Fruit fly (Drosophila melanogaster): Measurements from ENCODE around the gene brk.

Gene brk

DNA sequence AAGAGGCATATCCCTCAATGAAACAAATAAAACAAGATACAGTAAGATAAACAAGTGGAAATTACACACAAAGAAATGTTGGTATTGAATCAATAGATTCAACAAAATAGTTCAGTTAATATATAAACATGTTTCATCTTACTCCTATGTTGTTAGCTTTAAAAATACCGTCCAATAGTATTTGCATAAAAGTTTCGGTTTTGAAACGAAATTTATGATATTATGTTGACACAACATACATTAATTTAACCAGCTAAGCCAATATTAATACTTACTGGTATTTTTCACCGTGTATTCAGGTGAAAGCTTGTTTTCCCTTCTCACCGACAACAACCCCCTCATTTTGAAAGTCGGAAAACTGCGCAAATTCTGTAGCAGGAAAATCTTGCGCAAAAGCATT is 30.8 kb downstream of the brk start (continued):
- TF ChIP-seq Sox14 (GFP tag; optimal IDR thresholded peaks at IDR 0.05): peak; percentile 25
- peak; percentile 74 for TF ChIP-seq CG32006 (GFP tag; optimal IDR thresholded peaks at IDR 0.05)
- TF ChIP-seq Hr38 (GFP tag; optimal IDR thresholded peaks at IDR 0.05): no peak
- peak; percentile 29 for TF ChIP-seq Sox15 (GFP tag; optimal IDR thresholded peaks at IDR 0.05)
- peak; percentile 54 for TF ChIP-seq svp (GFP tag)
- no peak for TF ChIP-seq dsx (GFP tag; optimal IDR thresholded peaks at IDR 0.05; ENCODE audit: poor library complexity, severe bottlenecking)
- TF ChIP-seq achi (GFP tag; optimal IDR thresholded peaks at IDR 0.05): peak; percentile 43
- peak; percentile 46 for TF ChIP-seq topi (GFP tag; optimal IDR thresholded peaks at IDR 0.05)
- TF ChIP-seq Eip78C (GFP tag): peak; percentile 88
- no peak for TF ChIP-seq salr (GFP tag; optimal IDR thresholded peaks at IDR 0.05)
- TF ChIP-seq vri (GFP tag; optimal IDR thresholded peaks at IDR 0.05): no peak
- TF ChIP-seq CG11762 (GFP tag; optimal IDR thresholded peaks at IDR 0.05; ENCODE audit: insufficient read depth): no peak
- TF ChIP-seq CG34406 (GFP tag; optimal IDR thresholded peaks at IDR 0.05): peak; percentile 13
- TF ChIP-seq Eip93F (GFP tag; optimal IDR thresholded peaks at IDR 0.05): no peak
- TF ChIP-seq dac (GFP tag; optimal IDR thresholded peaks at IDR 0.05): no peak
- TF ChIP-seq fd59A (GFP tag; optimal IDR thresholded peaks at IDR 0.05): no peak
- TF ChIP-seq CG6808 (GFP tag; optimal IDR thresholded peaks at IDR 0.05): no peak
- no peak for TF ChIP-seq eg (GFP tag; IDR thresholded peaks at IDR 0.05)
- no peak for TF ChIP-seq Ets96B (tag; optimal IDR thresholded peaks at IDR 0.05)
- TF ChIP-seq CG6792 (GFP tag; optimal IDR thresholded peaks at IDR 0.05): peak; percentile 35
- no peak for TF ChIP-seq CG6854 (GFP tag; optimal IDR thresholded peaks at IDR 0.05)
- peak; percentile 4 for TF ChIP-seq Ets21C (GFP tag; optimal IDR thresholded peaks at IDR 0.05)
- TF ChIP-seq fd85E (GFP tag; optimal IDR thresholded peaks at IDR 0.05): no peak
- peak; percentile 35; the same call in 1 of the 3 replicates for TF ChIP-seq CG8119 (GFP tag; IDR thresholded peaks at IDR 0.05)

DNA sequence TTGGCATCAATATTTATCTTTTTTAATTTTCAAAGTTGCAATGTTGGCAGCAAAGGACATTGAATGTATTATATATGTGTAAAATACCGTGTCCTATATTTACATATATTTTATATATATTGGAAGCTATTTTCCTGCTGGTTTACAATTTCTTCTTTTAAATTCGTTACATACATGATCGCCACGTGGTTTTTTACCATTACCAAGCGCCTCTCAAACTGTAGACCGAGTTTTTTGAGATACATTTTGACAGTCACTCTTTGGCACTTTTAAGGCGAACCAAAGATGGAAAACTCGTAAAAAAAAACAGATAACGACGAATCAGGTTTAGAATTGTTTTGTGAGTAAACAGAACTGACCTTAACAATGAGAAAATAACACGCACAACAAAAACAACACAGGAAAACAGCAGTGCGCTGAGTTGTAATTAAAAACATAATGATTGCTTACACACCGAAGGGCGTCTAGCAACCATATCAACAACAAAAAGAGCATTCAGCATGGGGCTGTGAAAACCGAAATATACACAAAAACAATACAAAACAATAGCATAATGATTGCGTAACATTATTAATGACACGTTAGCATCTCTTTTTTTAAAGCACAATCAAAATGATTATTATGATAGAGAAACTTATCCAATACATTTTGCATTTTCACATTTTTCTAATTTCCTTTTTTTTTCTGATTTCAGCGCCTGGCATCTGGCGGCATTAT is 32.0 kb downstream of the brk start:
- TF ChIP-seq Blimp-1 (GFP tag; optimal IDR thresholded peaks at IDR 0.05) (no peak), net (GFP tag; optimal IDR thresholded peaks at IDR 0.05) (no peak), Eip78C (GFP tag) (peak; percentile 32), Ets96B (tag; optimal IDR thresholded peaks at IDR 0.05) (no peak), fkh (GFP tag; optimal IDR thresholded peaks at IDR 0.05) (peak; percentile 42)

dm6 chrX:7340667-7341066 is 32.9 kb downstream of the brk start:
- TF ChIP-seq dsx (GFP tag; optimal IDR thresholded peaks at IDR 0.05; ENCODE audit: poor library complexity, severe bottlenecking) (peak; percentile 79), topi (GFP tag; optimal IDR thresholded peaks at IDR 0.05) (no peak)

DNA sequence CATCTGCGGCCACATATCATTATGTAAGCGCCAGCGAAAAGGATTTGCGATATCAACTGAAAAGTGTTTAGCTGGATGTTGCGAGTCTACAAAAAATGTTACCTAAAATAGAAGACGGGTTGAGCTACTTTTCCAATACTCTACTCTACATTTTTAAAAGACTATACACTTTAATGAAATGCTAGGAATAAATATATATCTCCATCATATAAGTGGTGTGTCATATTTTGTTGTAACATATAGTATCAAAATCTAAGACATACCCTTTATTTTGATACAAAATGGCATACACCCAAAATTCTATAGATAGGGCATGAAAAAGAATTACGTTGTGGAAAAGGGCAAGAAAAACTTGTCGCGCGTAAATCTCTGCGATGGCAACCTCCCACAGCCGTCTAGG is 35.3 kb downstream of the brk start:
- TF ChIP-seq CG1621 (tag; optimal IDR thresholded peaks at IDR 0.05) (no peak), Eip78C (GFP tag) (peak; percentile 3)

dm6 chrX:7347406-7347805 is 39.7 kb downstream of the brk start, which contains the start of gene CG15034:
TSS of gene CG15034 (minus strand) at chrX:7347506.
- TF ChIP-seq CG10669 (GFP tag; optimal IDR thresholded peaks at IDR 0.05) (no peak), CG8319 (GFP tag; optimal IDR thresholded peaks at IDR 0.05) (no peak), eg (GFP tag; IDR thresholded peaks at IDR 0.05) (no peak), OdsH (GFP tag; optimal IDR thresholded peaks at IDR 0.05) (no peak), svp (GFP tag) (no peak), acj6 (GFP tag; optimal IDR thresholded peaks at IDR 0.05) (no peak), CG15336 (GFP tag; IDR thresholded peaks at IDR 0.05) (no peak), Gug (GFP tag; IDR thresholded peaks at IDR 0.05) (no peak), CG11762 (GFP tag; optimal IDR thresholded peaks at IDR 0.05; ENCODE audit: insufficient read depth) (no peak), Sox15 (GFP tag; optimal IDR thresholded peaks at IDR 0.05) (no peak), CG6276 (GFP tag; optimal IDR thresholded peaks at IDR 0.05) (no peak), Ets21C (GFP tag; optimal IDR thresholded peaks at IDR 0.05) (no peak), Smox (GFP tag; optimal IDR thresholded peaks at IDR 0.05) (no peak), CG11902 (GFP tag; optimal IDR thresholded peaks at IDR 0.05) (no peak), CG6854 (GFP tag; optimal IDR thresholded peaks at IDR 0.05) (no peak), CG8632 (GFP tag; optimal IDR thresholded peaks at IDR 0.05) (no peak), salr (GFP tag; optimal IDR thresholded peaks at IDR 0.05) (no peak), CG32006 (GFP tag; optimal IDR thresholded peaks at IDR 0.05) (no peak)

Data from whole organism, prepupa.